Worm (Caenorhabditis elegans) whole organism, mixed stage, embryonic: ENCODE results near the gene ZK666.1.

Experiments used
- M03D4.4 ChIP-seq: sonication (generic microtip); optimal IDR thresholded peaks from 2 replicates; lab custom pipeline; 2017; ENCODE audit warnings: mild to moderate bottlenecking, missing genetic modification characterization, missing compliant biosample characterization
- blmp-1 ChIP-seq: fragments of 150-350 bp; optimal IDR thresholded peaks from 2 replicates; lab custom pipeline; 2014; ENCODE audit warnings: missing biosample characterization, missing genetic modification characterization
- ceh-39 ChIP-seq: fragments of 150-350 bp; optimal IDR thresholded peaks from 2 replicates; lab custom pipeline; 2014; ENCODE audit warnings: missing biosample characterization, missing genetic modification characterization
- ceh-43 ChIP-seq: fragments of 200-800 bp; sonication (Bioruptor generic); optimal IDR thresholded peaks from 2 replicates; lab custom pipeline; 2018; ENCODE audit warnings: mild to moderate bottlenecking, missing genetic modification characterization, moderate library complexity, missing compliant biosample characterization
- ceh-83 ChIP-seq: fragments of 200-800 bp; sonication (Bioruptor generic); optimal IDR thresholded peaks from 2 replicates; lab custom pipeline; 2018; ENCODE audit warnings: mild to moderate bottlenecking, missing genetic modification characterization, missing compliant biosample characterization
- ces-1 ChIP-seq: fragments of 150-350 bp; optimal IDR thresholded peaks from 2 replicates; lab custom pipeline; 2014; ENCODE audit warnings: missing biosample characterization, missing genetic modification reagents, missing genetic modification characterization
- cnd-1 ChIP-seq: fragments of 200-800 bp; sonication (Bioruptor generic); optimal IDR thresholded peaks from 2 replicates; lab custom pipeline; 2018; ENCODE audit warnings: mild to moderate bottlenecking, missing genetic modification characterization, missing compliant biosample characterization
- drap-1 ChIP-seq: fragments of 200-800 bp; sonication (Bioruptor generic); optimal IDR thresholded peaks from 3 replicates; lab custom pipeline; 2018; ENCODE audit warnings: mild to moderate bottlenecking, missing genetic modification characterization, missing compliant biosample characterization
- elt-1 ChIP-seq: sonication (generic microtip); optimal IDR thresholded peaks from 2 replicates; lab custom pipeline; 2017; ENCODE audit warnings: missing genetic modification characterization, mild to moderate bottlenecking, missing compliant biosample characterization, antibody characterized with exemption, moderate library complexity, borderline replicate concordance; ENCODE audit not compliant: insufficient read depth
- elt-3 ChIP-seq: fragments of 150-350 bp; optimal IDR thresholded peaks from 2 replicates; lab custom pipeline; 2014; ENCODE audit warnings: missing biosample characterization, missing genetic modification characterization
- flh-1 ChIP-seq: fragments of 200-800 bp; sonication (Bioruptor generic); optimal IDR thresholded peaks from 2 replicates; lab custom pipeline; 2018; ENCODE audit warnings: mild to moderate bottlenecking, missing genetic modification characterization, moderate library complexity, missing compliant biosample characterization
- ham-2 ChIP-seq: fragments of 200-800 bp; sonication (Bioruptor generic); optimal IDR thresholded peaks from 2 replicates; lab custom pipeline; 2018; ENCODE audit warnings: mild to moderate bottlenecking, missing genetic modification characterization, missing compliant biosample characterization
- hlh-1 ChIP-seq: fragments of 150-350 bp; optimal IDR thresholded peaks from 2 replicates; lab custom pipeline; 2014; ENCODE audit warnings: missing biosample characterization, missing genetic modification reagents, missing genetic modification characterization
- lin-13 ChIP-seq: fragments of 150-350 bp; optimal IDR thresholded peaks from 2 replicates; lab custom pipeline; 2014; ENCODE audit warnings: missing biosample characterization, missing genetic modification characterization
- lin-32 ChIP-seq: fragments of 200-800 bp; sonication (Bioruptor generic); optimal IDR thresholded peaks from 2 replicates; lab custom pipeline; 2018; ENCODE audit warnings: mild to moderate bottlenecking, missing genetic modification characterization, missing compliant biosample characterization
- lsy-2 ChIP-seq: fragments of 150-350 bp; optimal IDR thresholded peaks from 2 replicates; lab custom pipeline; 2014; ENCODE audit warnings: missing biosample characterization, missing genetic modification characterization
- mab-5 ChIP-seq: fragments of 150-350 bp; optimal IDR thresholded peaks from 2 replicates; lab custom pipeline; 2014; ENCODE audit warnings: missing biosample characterization, missing genetic modification characterization
- mep-1 ChIP-seq: fragments of 150-350 bp; optimal IDR thresholded peaks from 2 replicates; lab custom pipeline; 2017; ENCODE audit warnings: missing biosample characterization, missing genetic modification reagents, missing genetic modification characterization, inconsistent platforms
- mls-2 ChIP-seq: sonication (generic microtip); optimal IDR thresholded peaks from 2 replicates; lab custom pipeline; 2016; ENCODE audit warnings: mild to moderate bottlenecking, missing genetic modification characterization, moderate library complexity, missing compliant biosample characterization
- nhr-12 ChIP-seq: fragments of 150-350 bp; optimal IDR thresholded peaks from 2 replicates; lab custom pipeline; 2014; ENCODE audit warnings: missing biosample characterization, missing genetic modification characterization
- nhr-2 ChIP-seq: fragments of 150-350 bp; optimal IDR thresholded peaks from 2 replicates; lab custom pipeline; 2014; ENCODE audit warnings: missing biosample characterization, missing genetic modification characterization
- nhr-237 ChIP-seq: fragments of 150-350 bp; optimal IDR thresholded peaks from 2 replicates; lab custom pipeline; 2014; ENCODE audit warnings: missing biosample characterization, missing genetic modification characterization
- nhr-28 ChIP-seq: fragments of 150-350 bp; optimal IDR thresholded peaks from 2 replicates; lab custom pipeline; 2014; ENCODE audit warnings: missing biosample characterization, missing genetic modification characterization
- sem-2 ChIP-seq: fragments of 200-800 bp; sonication (Bioruptor generic); optimal IDR thresholded peaks from 2 replicates; lab custom pipeline; 2018; ENCODE audit warnings: mild to moderate bottlenecking, missing genetic modification characterization, missing compliant biosample characterization
- snpc-4 ChIP-seq: fragments of 150-350 bp; optimal IDR thresholded peaks from 2 replicates; lab custom pipeline; 2014; ENCODE audit warnings: missing biosample characterization, missing genetic modification characterization
- sptf-1 ChIP-seq: sonication (generic microtip); optimal IDR thresholded peaks from 2 replicates; lab custom pipeline; 2017; ENCODE audit warnings: mild to moderate bottlenecking, missing genetic modification characterization, moderate library complexity, missing compliant biosample characterization
- tbx-8 ChIP-seq: fragments of 200-800 bp; sonication (Bioruptor generic); optimal IDR thresholded peaks from 2 replicates; lab custom pipeline; 2018; ENCODE audit warnings: mild to moderate bottlenecking, missing genetic modification characterization, moderate library complexity, missing compliant biosample characterization
- unc-120 ChIP-seq: sonication (generic microtip); optimal IDR thresholded peaks from 2 replicates; lab custom pipeline; 2017; ENCODE audit warnings: missing genetic modification characterization, missing compliant biosample characterization; ENCODE audit not compliant: poor library complexity, severe bottlenecking
- unc-39 ChIP-seq: fragments of 150-350 bp; optimal IDR thresholded peaks from 2 replicates; lab custom pipeline; 2014; ENCODE audit warnings: missing biosample characterization, missing genetic modification characterization
- unc-62 ChIP-seq: fragments of 150-350 bp; optimal IDR thresholded peaks from 2 replicates; lab custom pipeline; 2014; ENCODE audit warnings: missing biosample characterization, missing genetic modification reagents, missing genetic modification characterization
- zip-8 ChIP-seq: fragments of 150-350 bp; optimal IDR thresholded peaks from 2 replicates; lab custom pipeline; 2014; ENCODE audit warnings: missing biosample characterization, missing genetic modification characterization
- ztf-11 ChIP-seq: fragments of 150-350 bp; optimal IDR thresholded peaks from 2 replicates; lab custom pipeline; 2014; ENCODE audit warnings: missing biosample characterization, missing genetic modification characterization

ZK666.1 gene

DNA sequence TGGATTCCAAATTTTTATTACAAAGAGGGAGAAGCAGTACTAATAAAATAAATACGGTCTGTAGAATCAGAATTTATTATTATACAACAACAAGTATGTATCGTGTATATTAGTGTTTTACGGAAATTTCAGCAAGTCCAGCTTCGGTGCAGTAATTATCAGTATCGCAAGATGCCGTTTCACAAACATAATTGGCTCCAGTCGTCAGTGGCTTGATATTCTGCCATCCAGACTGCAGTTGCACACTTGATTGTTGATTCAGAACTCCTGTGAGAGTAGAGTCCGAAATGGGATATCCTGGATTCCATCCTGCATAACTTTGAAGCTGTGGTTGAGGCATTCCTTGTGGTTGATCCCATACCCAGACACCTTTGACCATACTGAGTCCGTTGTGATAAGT, 8.9 kb upstream of the ZK666.1 start:
- TF ChIP-seq ceh-39 (tag; lab: Kevin White, UChicago): no peak
- no peak for TF ChIP-seq cnd-1 (tag; lab: Kevin White, UChicago)
- TF ChIP-seq nhr-28 (tag; lab: Kevin White, UChicago): no peak
- TF ChIP-seq sptf-1: no peak
- no peak for TF ChIP-seq flh-1 (GFP tag; lab: Kevin White, UChicago)
- TF ChIP-seq mep-1 (tag; lab: Kevin White, UChicago): no peak
- no peak for TF ChIP-seq ceh-43 (GFP tag; lab: Kevin White, UChicago)
- no peak for TF ChIP-seq nhr-2
- TF ChIP-seq zip-8: no peak
- TF ChIP-seq drap-1: no peak
- TF ChIP-seq nhr-12 (tag; lab: Kevin White, UChicago): no peak
- no peak for TF ChIP-seq lsy-2
- TF ChIP-seq nhr-237 (tag; lab: Kevin White, UChicago): no peak
- TF ChIP-seq ztf-11: no peak

DNA sequence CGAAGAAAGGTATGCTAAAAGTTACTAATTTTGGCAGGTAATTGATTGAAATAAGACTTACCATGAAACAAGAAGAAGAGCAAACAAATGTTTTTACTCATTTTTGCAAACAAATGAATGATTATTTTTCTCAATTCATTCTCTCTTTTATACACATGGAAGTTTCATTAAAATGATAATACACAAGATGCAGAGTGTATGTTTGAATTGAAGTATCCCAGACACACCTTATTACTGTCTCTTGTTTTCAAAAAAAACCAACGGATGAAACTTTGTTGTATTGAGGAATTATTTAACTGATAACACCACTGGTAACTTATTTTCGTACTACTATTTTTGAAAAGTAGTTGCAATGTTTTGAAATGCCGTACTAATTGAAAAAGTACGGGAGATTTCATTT, 8.2 kb upstream of the ZK666.1 start, which contains the start of gene clec-59:
Gene clec-59 (minus strand): TSS at position 101 of the 400 bp plus-strand sequence.
- TF ChIP-seq hlh-1 (tag; lab: Kevin White, UChicago) (no peak), ceh-39 (tag; lab: Kevin White, UChicago) (no peak), lsy-2 (no peak), unc-120 (tag; lab: Kevin White, UChicago) (no peak), unc-39 (tag; lab: Kevin White, UChicago) (no peak), cnd-1 (tag; lab: Kevin White, UChicago) (no peak), nhr-12 (tag; lab: Kevin White, UChicago) (no peak), ces-1 (GFP tag; lab: Kevin White, UChicago) (no peak), lin-32 (GFP tag; lab: Kevin White, UChicago) (no peak), lin-13 (tag; lab: Kevin White, UChicago) (no peak), sptf-1 (no peak), ztf-11 (no peak), tbx-8 (GFP tag; lab: Kevin White, UChicago) (no peak)

DNA sequence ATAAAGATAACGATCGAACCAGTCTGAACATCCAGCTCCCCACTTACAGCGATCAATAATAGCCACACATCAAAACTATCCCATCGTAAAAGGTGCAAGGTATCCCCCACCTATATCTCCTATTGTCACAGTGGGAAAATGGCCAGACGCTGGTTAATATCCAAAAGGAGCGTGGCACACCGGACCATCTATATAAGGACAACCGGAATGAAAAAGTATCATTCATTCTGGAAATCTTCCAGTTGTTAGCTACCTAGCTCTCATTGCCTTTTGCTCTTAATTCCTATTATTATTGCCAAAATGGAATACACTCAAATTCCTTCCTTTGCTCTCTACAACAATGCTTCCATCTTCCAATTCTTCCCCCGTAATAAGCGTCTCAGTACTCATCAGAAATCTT, 5.8 kb upstream of the ZK666.1 start, which contains the start of gene ZK666.4:
Gene ZK666.4 (plus strand): TSS at position 301 of the 400 bp plus-strand sequence.
- TF ChIP-seq elt-3 (tag; lab: Kevin White, UChicago) (no peak), lsy-2 (no peak), ztf-11 (no peak), ceh-83 (GFP tag; lab: Kevin White, UChicago) (no peak), mab-5 (tag; lab: Kevin White, UChicago) (no peak), mep-1 (tag; lab: Kevin White, UChicago) (no peak), lin-13 (tag; lab: Kevin White, UChicago) (no peak), ceh-39 (tag; lab: Kevin White, UChicago) (no peak), zip-8 (no peak), nhr-237 (tag; lab: Kevin White, UChicago) (no peak)

DNA sequence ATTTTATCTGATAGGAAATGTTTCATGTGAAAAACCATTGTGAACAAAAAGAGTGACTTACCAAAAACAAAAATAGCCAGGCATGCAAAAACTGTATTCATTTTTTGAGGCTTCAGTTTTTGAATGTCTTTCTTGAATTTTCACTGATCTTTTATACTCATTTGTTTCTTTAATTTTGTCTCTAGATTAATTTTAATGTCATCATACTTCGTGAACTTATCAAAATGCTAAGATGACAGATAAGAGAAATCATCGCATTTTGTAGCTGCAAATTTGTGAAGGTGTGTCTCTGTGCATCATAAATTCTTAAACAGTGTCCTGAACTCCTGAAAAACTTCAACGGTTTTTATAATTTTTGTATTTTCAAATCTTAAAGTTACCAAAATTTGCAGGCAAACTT, 4.9 kb upstream of the ZK666.1 start, which contains the start of gene clec-58:
Gene clec-58 (minus strand): TSS at position 101 of the 400 bp plus-strand sequence.
- TF ChIP-seq mab-5 (tag; lab: Kevin White, UChicago): no peak
- no peak for TF ChIP-seq zip-8
- no peak for TF ChIP-seq hlh-1 (tag; lab: Kevin White, UChicago)
- no peak for TF ChIP-seq unc-39 (tag; lab: Kevin White, UChicago)
- no peak for TF ChIP-seq unc-62 (GFP tag; lab: Kevin White, UChicago)
- TF ChIP-seq elt-3 (tag; lab: Kevin White, UChicago): no peak
- no peak for TF ChIP-seq elt-1 (tag; lab: Kevin White, UChicago)
- no peak for TF ChIP-seq lin-13 (tag; lab: Kevin White, UChicago)
- TF ChIP-seq sptf-1: no peak
- no peak for TF ChIP-seq flh-1 (GFP tag; lab: Kevin White, UChicago)
- no peak for TF ChIP-seq blmp-1
- no peak for TF ChIP-seq ceh-43 (GFP tag; lab: Kevin White, UChicago)
- no peak for TF ChIP-seq mls-2 (tag; lab: Kevin White, UChicago)

DNA sequence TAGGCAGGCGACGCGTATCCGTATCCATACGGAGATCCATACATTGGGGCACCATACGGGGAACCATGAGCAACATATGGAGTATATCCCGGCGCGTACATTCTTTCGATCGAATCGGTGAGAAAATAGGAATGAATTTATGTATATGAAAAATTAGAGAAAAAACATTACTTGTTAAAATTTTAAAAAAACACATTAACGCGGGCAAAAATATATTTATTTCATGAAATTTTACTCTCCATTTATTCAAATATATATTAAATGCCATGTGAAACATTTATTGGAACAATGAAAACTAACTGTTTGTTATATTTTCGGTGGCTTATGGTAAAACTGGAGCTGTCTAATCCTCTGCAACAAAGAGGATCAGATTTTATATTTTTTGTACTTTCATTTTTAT, 643 bp upstream of the ZK666.1 start, which contains the start of gene ZK666.2:
Gene ZK666.2 (minus strand): TSS at position 101 of the 400 bp plus-strand sequence.
- no peak for TF ChIP-seq sem-2 (GFP tag; lab: Kevin White, UChicago)
- TF ChIP-seq lin-32 (GFP tag; lab: Kevin White, UChicago): no peak
- no peak for TF ChIP-seq mab-5 (tag; lab: Kevin White, UChicago)
- TF ChIP-seq ham-2 (GFP tag; lab: Kevin White, UChicago): no peak
- TF ChIP-seq unc-120 (tag; lab: Kevin White, UChicago): no peak
- TF ChIP-seq sptf-1: no peak
- TF ChIP-seq snpc-4: no peak
- TF ChIP-seq ces-1 (GFP tag; lab: Kevin White, UChicago): no peak
- TF ChIP-seq hlh-1 (tag; lab: Kevin White, UChicago): no peak
- TF ChIP-seq nhr-12 (tag; lab: Kevin White, UChicago): no peak
- TF ChIP-seq nhr-28 (tag; lab: Kevin White, UChicago): no peak
- TF ChIP-seq nhr-2: no peak
- TF ChIP-seq M03D4.4 (tag; lab: Kevin White, UChicago): no peak
- no peak for TF ChIP-seq unc-39 (tag; lab: Kevin White, UChicago)
- no peak for TF ChIP-seq ceh-83 (GFP tag; lab: Kevin White, UChicago)
- TF ChIP-seq, all 35 proteins: peak for 0
